Worm (Caenorhabditis elegans) whole organism, L3 larva: ENCODE data around the gene math-23.

ENCODE experiments used
- ama-1 ChIP-seq: fragments of 150-350 bp; optimal IDR thresholded peaks from 2 replicates; lab custom pipeline; 2018
- elt-2 ChIP-seq: sonication (generic microtip); optimal IDR thresholded peaks from 2 replicates; lab custom pipeline; 2016; ENCODE audit warnings: missing genetic modification reagents, mild to moderate bottlenecking, missing genetic modification characterization, missing compliant biosample characterization
- elt-3 ChIP-seq, 3 experiments: fragments of 150-350 bp in 1 of 3; sonication (generic microtip) in 2 of 3; optimal IDR thresholded peaks; 2 replicates in 2 of 3; 4 replicates in 1 of 3; lab custom pipeline; 2014 to 2017; ENCODE audit warnings: missing biosample characterization in 3 of 3, missing genetic modification characterization in 3 of 3
- eor-1 ChIP-seq, 2 experiments: fragments of 150-350 bp; optimal IDR thresholded peaks; 2 replicates each; lab custom pipeline; 2014 to 2018; ENCODE audit warnings: missing biosample characterization in 2 of 2, missing genetic modification characterization in 2 of 2
- fkh-10 ChIP-seq: sonication (generic microtip); optimal IDR thresholded peaks from 2 replicates; lab custom pipeline; 2017; ENCODE audit warnings: missing biosample characterization, missing genetic modification reagents, missing genetic modification characterization
- fkh-2 ChIP-seq: fragments of 150-350 bp; optimal IDR thresholded peaks from 2 replicates; lab custom pipeline; 2014; ENCODE audit warnings: missing biosample characterization, missing genetic modification reagents, missing genetic modification characterization
- nhr-77 ChIP-seq: fragments of 150-350 bp; optimal IDR thresholded peaks from 2 replicates; lab custom pipeline; 2014; ENCODE audit warnings: missing biosample characterization, missing genetic modification characterization
- skn-1 ChIP-seq: fragments of 150-350 bp; optimal IDR thresholded peaks from 2 replicates; lab custom pipeline; 2014; ENCODE audit warnings: missing biosample characterization, missing genetic modification characterization
- snpc-4 ChIP-seq: fragments of 150-350 bp; optimal IDR thresholded peaks from 2 replicates; lab custom pipeline; 2014; ENCODE audit warnings: missing biosample characterization, missing genetic modification characterization
- unc-39 ChIP-seq: sonication (generic microtip); optimal IDR thresholded peaks from 4 replicates; lab custom pipeline; 2017; ENCODE audit warnings: missing biosample characterization, missing genetic modification characterization
- ztf-11 ChIP-seq: fragments of 150-350 bp; optimal IDR thresholded peaks from 2 replicates; lab custom pipeline; 2014; ENCODE audit warnings: missing biosample characterization, missing genetic modification characterization

DNA sequence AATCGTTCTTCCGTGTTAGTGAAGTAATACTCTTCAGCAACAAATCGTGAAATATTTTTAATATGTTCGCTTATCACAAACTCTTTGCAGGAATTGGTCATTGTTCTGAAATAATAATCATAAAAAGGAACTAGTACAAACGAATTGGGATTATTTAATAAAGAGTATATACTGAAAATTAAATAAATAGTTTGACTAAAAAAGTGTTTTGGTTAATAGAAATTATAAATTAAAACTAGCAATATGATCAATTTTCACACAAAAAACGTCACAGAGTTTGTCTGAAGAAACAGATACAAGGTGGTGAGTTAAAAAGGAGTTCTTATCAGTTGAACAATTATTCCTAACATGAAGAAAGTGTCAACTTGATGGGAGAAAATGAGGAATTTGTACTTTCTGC, 19.4 kb upstream of the math-23 start, which contains the start of gene math-5:
- TF ChIP-seq elt-2: no peak
- TF ChIP-seq fkh-10 (GFP tag; lab: Kevin White, UChicago): no peak
- TF ChIP-seq fkh-2 (tag; lab: Kevin White, UChicago): no peak
- no peak for TF ChIP-seq elt-3 (tag; optimal IDR thresholded peaks at IDR 0.05; lab: Kevin White, UChicago)
- no peak for TF ChIP-seq ztf-11 (tag; lab: Kevin White, UChicago)
- no peak for TF ChIP-seq ama-1
- no peak for TF ChIP-seq snpc-4 (tag; lab: Kevin White, UChicago)
- TF ChIP-seq nhr-77 (tag; lab: Kevin White, UChicago): no peak
- TF ChIP-seq unc-39: no peak
- no peak for TF ChIP-seq skn-1 (tag; lab: Kevin White, UChicago)
- no peak for TF ChIP-seq eor-1 (tag; optimal IDR thresholded peaks at IDR 0.05; lab: Kevin White, UChicago)
